Worm (Caenorhabditis elegans): Measurements from ENCODE around the gene F10E7.11.

Gene F10E7.11

DNA sequence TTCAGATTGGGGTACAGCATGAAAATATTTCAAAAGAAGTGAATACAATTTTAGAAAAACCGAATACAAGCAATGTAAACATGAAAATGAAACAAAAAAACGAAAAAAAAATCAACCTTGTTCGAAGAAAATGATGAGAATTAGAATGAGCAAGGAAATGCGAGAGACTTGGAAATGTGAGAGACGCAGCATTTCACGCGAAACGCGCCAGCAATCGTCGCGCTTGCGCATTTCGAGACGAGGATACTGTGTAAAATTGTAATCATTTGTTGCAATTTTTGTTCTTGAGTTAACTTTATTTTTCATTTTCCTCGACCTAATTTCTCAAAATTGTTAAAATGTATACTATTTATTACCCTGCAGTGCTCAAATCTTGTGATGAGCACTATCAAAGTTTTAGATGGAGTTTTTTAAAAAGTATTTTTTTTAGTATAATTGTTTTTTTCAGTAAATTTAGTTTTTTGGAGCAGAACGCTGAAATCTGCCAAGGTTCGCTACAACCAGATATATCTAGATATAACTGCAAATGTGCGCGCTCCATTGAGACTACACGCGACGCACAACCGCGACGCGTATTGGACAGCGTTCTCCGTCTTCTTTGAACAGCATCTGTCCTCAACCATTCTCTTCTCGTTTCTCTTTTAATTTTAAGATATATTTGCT is 29.4 kb upstream of the F10E7.11 start, which contains the start of gene fust-1 (continued):
- peak; percentile 41 for TF ChIP-seq mdl-1 (tag; optimal IDR thresholded peaks at IDR 0.05)
- peak; percentile 93 for TF ChIP-seq lsy-12 (tag; optimal IDR thresholded peaks at IDR 0.05)
- TF ChIP-seq skn-1 (tag; optimal IDR thresholded peaks at IDR 0.05) = peak; percentile 98
- no peak for TF ChIP-seq fkh-2 (tag; optimal IDR thresholded peaks at IDR 0.05)
- peak; percentile 77 for TF ChIP-seq nhr-77 (tag; optimal IDR thresholded peaks at IDR 0.05)
- no peak for TF ChIP-seq fos-1 (tag; optimal IDR thresholded peaks at IDR 0.05)
- peak; percentile 59 for TF ChIP-seq ZK546.5 (tag; optimal IDR thresholded peaks at IDR 0.05)
- peak; percentile 79 for TF ChIP-seq ztf-4 (tag; optimal IDR thresholded peaks at IDR 0.05)
- TF ChIP-seq nhr-43 (tag; optimal IDR thresholded peaks at IDR 0.05; ENCODE audit: poor library complexity, severe bottlenecking) = peak; percentile 96
- TF ChIP-seq eor-1 (tag; optimal IDR thresholded peaks at IDR 0.05) = peak in 1 of 2 experiments; percentile 75
- TF ChIP-seq sea-2 (GFP tag; optimal IDR thresholded peaks at IDR 0.05) = no peak
- TF ChIP-seq elt-3 (tag; optimal IDR thresholded peaks at IDR 0.05) = peak in 1 of 3 experiments; percentile 66

DNA sequence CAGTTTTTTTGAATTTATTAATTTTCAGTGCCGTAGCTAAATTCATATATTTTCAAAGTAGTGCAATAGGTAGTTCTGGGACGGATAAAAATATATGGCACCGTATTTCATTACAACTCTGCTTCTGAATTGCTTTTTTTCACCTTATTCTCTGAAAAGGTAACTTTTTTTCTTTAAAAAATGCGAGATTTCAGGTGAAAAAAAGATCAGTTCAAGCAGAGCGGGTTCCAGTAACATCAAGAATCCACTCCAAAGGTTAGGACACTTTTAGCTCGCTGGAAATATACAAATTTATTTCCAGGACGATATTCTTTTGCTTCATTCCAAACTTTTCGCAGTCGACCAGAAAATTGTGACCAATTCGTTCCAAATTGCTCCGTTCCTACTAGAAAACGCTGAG is 25.4 kb upstream of the F10E7.11 start, which contains the start of gene T07F8.1:
T07F8.1 (plus strand) TSS at position 301 of the 400 bp plus-strand sequence.
- TF ChIP-seq nhr-28 (tag; optimal IDR thresholded peaks at IDR 0.05) = no peak
- no peak for TF ChIP-seq lsy-12 (tag; optimal IDR thresholded peaks at IDR 0.05)
- no peak for TF ChIP-seq unc-62 (GFP tag; optimal IDR thresholded peaks at IDR 0.05)

DNA sequence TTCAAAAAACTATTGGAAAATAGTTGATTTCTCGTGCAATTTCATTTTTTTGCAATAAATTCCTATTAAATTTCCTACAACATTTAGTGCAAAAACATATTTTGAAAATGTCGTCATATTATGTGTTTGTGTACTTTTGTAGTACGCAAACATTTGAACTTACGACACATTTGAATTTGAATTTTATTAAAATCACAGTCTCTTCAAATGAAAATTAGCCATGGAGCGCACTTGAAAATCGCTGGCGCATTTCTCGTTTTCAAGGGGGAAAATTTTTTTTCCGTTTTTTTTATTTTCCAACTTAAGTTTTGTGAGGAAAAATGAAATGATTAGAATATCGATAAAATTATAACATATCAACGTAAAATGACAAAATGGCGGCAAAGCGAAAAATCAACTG is 24.9 kb upstream of the F10E7.11 start:
- TF ChIP-seq snpc-4 (tag; optimal IDR thresholded peaks at IDR 0.05) (no peak), hmg-11 (tag; optimal IDR thresholded peaks at IDR 0.05) (no peak), tbx-2 (tag; optimal IDR thresholded peaks at IDR 0.05) (no peak), egl-27 (tag; optimal IDR thresholded peaks at IDR 0.05) (no peak), lin-15B (tag; optimal IDR thresholded peaks at IDR 0.05) (peak; percentile 13), pqm-1 (tag; optimal IDR thresholded peaks at IDR 0.05) (no peak), nhr-67 (tag; optimal IDR thresholded peaks at IDR 0.05) (no peak), elt-2 (tag; optimal IDR thresholded peaks at IDR 0.05) (peak; percentile 10), nhr-28 (tag; optimal IDR thresholded peaks at IDR 0.05) (no peak), pha-4 (tag; optimal IDR thresholded peaks at IDR 0.05) (peak; percentile 34)

DNA sequence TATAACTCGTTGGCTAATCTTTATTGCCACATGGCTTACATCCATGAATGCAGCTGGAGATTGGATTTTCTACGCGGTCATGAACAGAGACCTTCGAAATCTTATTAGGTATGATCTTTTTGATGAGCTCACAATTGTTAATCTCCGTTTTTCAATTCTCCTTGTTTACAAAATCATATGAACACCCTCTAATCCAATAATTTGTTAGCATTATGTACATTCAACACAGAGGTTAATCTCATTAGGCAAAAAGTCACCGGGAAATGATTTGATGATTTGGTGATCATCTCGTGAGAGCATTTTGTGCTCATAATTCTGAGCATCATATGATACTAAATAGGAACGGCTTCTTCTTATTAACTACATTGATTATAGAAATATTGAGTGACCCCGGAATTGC is 23.5 kb upstream of the F10E7.11 start:
- TF ChIP-seq nhr-11 (tag; optimal IDR thresholded peaks at IDR 0.05) = no peak
- no peak for TF ChIP-seq fkh-2 (tag; optimal IDR thresholded peaks at IDR 0.05)
- TF ChIP-seq egl-5 (tag; optimal IDR thresholded peaks at IDR 0.05) = no peak
- TF ChIP-seq sea-2 (GFP tag; optimal IDR thresholded peaks at IDR 0.05) = no peak
- TF ChIP-seq skn-1 (tag; optimal IDR thresholded peaks at IDR 0.05) = no peak
- no peak for TF ChIP-seq ceh-28 (tag; optimal IDR thresholded peaks at IDR 0.05)
- no peak for TF ChIP-seq snpc-4 (tag; optimal IDR thresholded peaks at IDR 0.05)
- no peak for TF ChIP-seq elt-3 (tag; optimal IDR thresholded peaks at IDR 0.05)
- no peak for TF ChIP-seq ztf-11 (tag; optimal IDR thresholded peaks at IDR 0.05)
- no peak for TF ChIP-seq ama-1 (optimal IDR thresholded peaks at IDR 0.05)
- no peak for TF ChIP-seq ZK546.5 (tag; optimal IDR thresholded peaks at IDR 0.05)
- no peak for TF ChIP-seq nhr-43 (tag; optimal IDR thresholded peaks at IDR 0.05; ENCODE audit: poor library complexity, severe bottlenecking)
- no peak for TF ChIP-seq nhr-28 (tag; optimal IDR thresholded peaks at IDR 0.05)

DNA sequence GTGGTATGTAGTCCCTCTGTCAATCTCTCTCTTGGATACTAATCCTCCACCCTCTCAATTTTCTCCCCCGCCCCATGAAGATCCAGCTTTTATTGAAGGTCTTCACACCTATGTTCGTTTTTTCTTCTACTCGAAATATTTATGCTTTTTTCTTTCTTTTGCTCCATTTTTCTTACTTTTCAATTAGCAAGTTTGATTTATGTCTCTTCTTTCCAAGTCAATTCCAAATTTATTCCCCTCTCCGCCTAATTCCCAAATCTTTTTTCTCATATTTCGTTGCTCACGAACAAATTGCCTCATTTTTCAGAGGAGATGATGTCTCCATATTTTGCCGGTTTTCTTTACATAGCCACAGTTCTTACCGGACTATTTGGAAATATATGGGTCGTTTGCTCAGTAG is 21.6 kb upstream of the F10E7.11 start, which contains the start of gene npr-31:
npr-31 (plus strand) TSS at position 301 of the 400 bp plus-strand sequence.
- TF ChIP-seq elt-1 (tag; optimal IDR thresholded peaks at IDR 0.05) (no peak), R02D3.7 (tag; optimal IDR thresholded peaks at IDR 0.05) (no peak), unc-39 (tag; optimal IDR thresholded peaks at IDR 0.05) (no peak)

DNA sequence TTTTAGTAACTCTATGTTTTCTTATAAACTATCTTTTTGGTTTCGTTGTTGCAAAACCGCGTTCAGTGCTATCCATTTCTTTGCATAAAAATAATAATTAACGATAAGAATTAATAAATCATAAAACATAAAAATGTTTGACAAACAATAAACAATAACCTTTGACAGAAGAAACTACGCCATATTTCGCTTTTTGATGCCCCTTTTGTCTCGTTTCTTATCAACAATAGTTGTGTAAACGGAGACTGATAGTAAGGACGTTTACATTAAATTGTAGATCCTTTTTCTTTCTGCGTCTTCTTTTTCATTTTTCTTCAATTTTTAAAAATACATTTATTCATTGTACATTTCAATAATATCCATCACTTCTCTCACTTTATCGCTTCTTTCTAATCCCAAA is 16.4 kb upstream of the F10E7.11 start:
- no peak for TF ChIP-seq R02D3.7 (tag; optimal IDR thresholded peaks at IDR 0.05)
- TF ChIP-seq unc-62 (GFP tag; optimal IDR thresholded peaks at IDR 0.05) = no peak
- no peak for TF ChIP-seq ZK546.5 (tag; optimal IDR thresholded peaks at IDR 0.05)
- peak; percentile 76 for TF ChIP-seq pha-4 (tag; optimal IDR thresholded peaks at IDR 0.05)
- TF ChIP-seq ztf-11 (tag; optimal IDR thresholded peaks at IDR 0.05) = no peak
- TF ChIP-seq elt-1 (tag; optimal IDR thresholded peaks at IDR 0.05) = no peak
- TF ChIP-seq elt-2 (tag; optimal IDR thresholded peaks at IDR 0.05) = peak; percentile 82
- no peak for TF ChIP-seq nhr-28 (tag; optimal IDR thresholded peaks at IDR 0.05)
- TF ChIP-seq pqm-1 (tag; optimal IDR thresholded peaks at IDR 0.05) = peak; percentile 86
